Fruit fly (Drosophila melanogaster) whole organism, embryonic: ENCODE data around the gene cnc.

Source experiments
- B-H1 ChIP-seq: fragments of 200-800 bp; sonication (Bioruptor generic); IDR thresholded peaks from 3 replicates; pipeline ENCODE4 v1.3.6; 2022; ENCODE audit warnings: missing biosample characterization, missing genetic modification characterization
- CG10274 ChIP-seq: fragments of 200-800 bp; sonication (Bioruptor generic); optimal IDR thresholded peaks from 3 replicates; lab custom pipeline; 2017; ENCODE audit warnings: missing biosample characterization, mild to moderate bottlenecking, missing genetic modification characterization
- CG10366 ChIP-seq: fragments of 200-800 bp; sonication (Bioruptor generic); IDR thresholded peaks from 2 replicates; pipeline ENCODE4 v1.3.6; 2022; ENCODE audit warnings: missing biosample characterization, missing genetic modification characterization
- CG11560 ChIP-seq: fragments of 200-800 bp; sonication (Bioruptor generic); IDR thresholded peaks from 3 replicates; pipeline ENCODE4 v1.3.6; 2022; ENCODE audit warnings: missing biosample characterization, missing genetic modification characterization
- CG11695 ChIP-seq: fragments of 200-800 bp; sonication (Bioruptor generic); IDR thresholded peaks from 3 replicates; pipeline ENCODE4 v1.3.6; 2022; ENCODE audit warnings: missing biosample characterization, missing genetic modification characterization
- CG12236 ChIP-seq: fragments of 200-800 bp; sonication (Bioruptor generic); optimal IDR thresholded peaks from 2 replicates; lab custom pipeline; 2016; ENCODE audit warnings: missing biosample characterization, missing genetic modification characterization
- CG12299 ChIP-seq: fragments of 200-800 bp; sonication (Bioruptor generic); optimal IDR thresholded peaks from 2 replicates; lab custom pipeline; 2018; ENCODE audit warnings: missing biosample characterization, mild to moderate bottlenecking, missing genetic modification characterization
- CG13287 ChIP-seq: fragments of 200-800 bp; sonication (Bioruptor generic); IDR thresholded peaks from 2 replicates; pipeline ENCODE4 v1.3.6; 2022; ENCODE audit warnings: missing biosample characterization, missing genetic modification characterization; ENCODE audit not compliant: partially characterized antibody
- CG14050 ChIP-seq: fragments of 200-800 bp; sonication (Bioruptor generic); IDR thresholded peaks from 3 replicates; pipeline ENCODE4 v1.3.6; 2022; ENCODE audit warnings: missing biosample characterization, missing genetic modification characterization
- CG1602 ChIP-seq: fragments of 200-800 bp; sonication (Bioruptor generic); optimal IDR thresholded peaks from 3 replicates; lab custom pipeline; 2016; ENCODE audit warnings: missing biosample characterization, missing genetic modification characterization
- CG16779 ChIP-seq: fragments of 200-800 bp; sonication (Bioruptor generic); IDR thresholded peaks from 2 replicates; pipeline ENCODE4 v1.3.6; 2022; ENCODE audit warnings: missing biosample characterization, missing genetic modification characterization
- CG17186 ChIP-seq: fragments of 200-800 bp; sonication (Bioruptor generic); optimal IDR thresholded peaks from 3 replicates; lab custom pipeline; 2017; ENCODE audit warnings: missing biosample characterization, missing genetic modification reagents, missing genetic modification characterization
- CG18262 ChIP-seq: fragments of 200-800 bp; optimal IDR thresholded peaks from 3 replicates; lab custom pipeline; 2019; ENCODE audit warnings: missing biosample characterization, mild to moderate bottlenecking, missing genetic modification characterization, moderate library complexity
- CG2120 ChIP-seq: fragments of 200-800 bp; sonication (Bioruptor generic); optimal IDR thresholded peaks from 3 replicates; lab custom pipeline; 2016; ENCODE audit warnings: missing biosample characterization, missing genetic modification characterization
- CG32532 ChIP-seq: fragments of 200-800 bp; sonication (Bioruptor generic); IDR thresholded peaks from 2 replicates; pipeline ENCODE4 v1.3.6; 2022; ENCODE audit warnings: missing biosample characterization, missing genetic modification characterization
- CG4328 ChIP-seq: fragments of 200-800 bp; sonication (Bioruptor generic); optimal IDR thresholded peaks from 3 replicates; lab custom pipeline; 2017; ENCODE audit warnings: missing biosample characterization, missing genetic modification reagents, missing genetic modification characterization
- CG5245 ChIP-seq: fragments of 200-800 bp; sonication (Bioruptor generic); optimal IDR thresholded peaks from 3 replicates; lab custom pipeline; 2016; ENCODE audit warnings: missing biosample characterization, missing genetic modification characterization
- CG7271 ChIP-seq: fragments of 200-800 bp; sonication (Bioruptor generic); optimal IDR thresholded peaks from 2 replicates; lab custom pipeline; 2018; ENCODE audit warnings: missing biosample characterization, mild to moderate bottlenecking, missing genetic modification characterization, moderate library complexity
- CG7839 ChIP-seq: fragments of 200-800 bp; sonication (Bioruptor generic); optimal IDR thresholded peaks from 3 replicates; lab custom pipeline; 2018; ENCODE audit warnings: missing biosample characterization, mild to moderate bottlenecking, missing genetic modification characterization, moderate library complexity
- Gsc ChIP-seq: fragments of 200-800 bp; sonication (Bioruptor generic); IDR thresholded peaks from 2 replicates; pipeline ENCODE4 v1.3.6; 2022; ENCODE audit warnings: missing biosample characterization, missing genetic modification characterization
- H2.0 ChIP-seq: fragments of 200-800 bp; sonication (Bioruptor generic); IDR thresholded peaks from 2 replicates; pipeline ENCODE4 v1.3.6; 2022; ENCODE audit warnings: missing biosample characterization, missing genetic modification characterization
- HmgZ ChIP-seq: fragments of 200-800 bp; sonication (Bioruptor generic); optimal IDR thresholded peaks from 2 replicates; lab custom pipeline; 2018; ENCODE audit warnings: missing biosample characterization, mild to moderate bottlenecking, missing genetic modification characterization
- Hr3 ChIP-seq: fragments of 200-800 bp; sonication (Bioruptor generic); optimal IDR thresholded peaks from 3 replicates; lab custom pipeline; 2016; ENCODE audit warnings: missing biosample characterization, missing genetic modification characterization
- Hr39 ChIP-seq: fragments of >200 bp; optimal IDR thresholded peaks from 2 replicates; lab custom pipeline; 2017
- Lim3 ChIP-seq: fragments of 200-800 bp; sonication (Bioruptor generic); IDR thresholded peaks from 2 replicates; pipeline ENCODE4 v1.3.6; 2022; ENCODE audit warnings: missing biosample characterization, missing genetic modification characterization
- Sry-δ ChIP-seq: fragments of 200-800 bp; sonication (Bioruptor generic); optimal IDR thresholded peaks from 2 replicates; lab custom pipeline; 2016; ENCODE audit warnings: missing biosample characterization, missing genetic modification characterization
- Vsx1 ChIP-seq: fragments of 200-800 bp; sonication (Bioruptor generic); optimal IDR thresholded peaks from 2 replicates; lab custom pipeline; 2017; ENCODE audit warnings: missing biosample characterization, mild to moderate bottlenecking, missing genetic modification characterization, missing genetic modification reagents
- bigmax ChIP-seq: fragments of 200-800 bp; sonication (Bioruptor generic); optimal IDR thresholded peaks from 2 replicates; lab custom pipeline; 2018; ENCODE audit warnings: missing biosample characterization, mild to moderate bottlenecking, missing genetic modification characterization
- bsh ChIP-seq, 2 experiments: fragments of 200-800 bp; sonication (Bioruptor generic); optimal IDR thresholded peaks; 2 replicates each; lab custom pipeline; 2017 to 2018; ENCODE audit warnings: mild to moderate bottlenecking in 2 of 2, missing biosample characterization in 2 of 2, missing genetic modification characterization in 2 of 2, moderate library complexity in 1 of 2
- crp ChIP-seq, 2 experiments: fragments of 200-800 bp; sonication (Bioruptor generic); optimal IDR thresholded peaks; 2 replicates in 1 of 2; 3 replicates in 1 of 2; lab custom pipeline; 2017; ENCODE audit warnings: missing biosample characterization in 2 of 2, missing genetic modification characterization in 2 of 2, mild to moderate bottlenecking in 1 of 2, moderate library complexity in 1 of 2
- dati ChIP-seq: fragments of 200-800 bp; sonication (Bioruptor generic); IDR thresholded peaks from 2 replicates; pipeline ENCODE4 v1.3.6; 2022; ENCODE audit warnings: missing biosample characterization, missing genetic modification characterization
- dimm ChIP-seq: fragments of 200-800 bp; sonication (Bioruptor generic); IDR thresholded peaks from 2 replicates; pipeline ENCODE4 v1.3.6; 2022; ENCODE audit warnings: missing biosample characterization, missing genetic modification characterization
- dmrt11E ChIP-seq: fragments of 200-800 bp; sonication (Bioruptor generic); optimal IDR thresholded peaks from 3 replicates; lab custom pipeline; 2018; ENCODE audit warnings: missing biosample characterization, mild to moderate bottlenecking, missing genetic modification characterization, moderate library complexity
- fd102C ChIP-seq: fragments of 200-800 bp; sonication (Bioruptor generic); optimal IDR thresholded peaks from 2 replicates; lab custom pipeline; 2018; ENCODE audit warnings: missing biosample characterization, mild to moderate bottlenecking, missing genetic modification characterization, moderate library complexity
- gem ChIP-seq: fragments of 200-800 bp; sonication (Bioruptor generic); optimal IDR thresholded peaks from 2 replicates; lab custom pipeline; 2019; ENCODE audit warnings: missing biosample characterization, mild to moderate bottlenecking, missing genetic modification characterization, moderate library complexity
- lab ChIP-seq: fragments of 200-800 bp; sonication (Bioruptor generic); optimal IDR thresholded peaks from 3 replicates; lab custom pipeline; 2017; ENCODE audit warnings: missing biosample characterization, missing genetic modification characterization, mild to moderate bottlenecking, moderate library complexity, missing genetic modification reagents
- lilli ChIP-seq: fragments of 200-800 bp; sonication (Bioruptor generic); optimal IDR thresholded peaks from 3 replicates; lab custom pipeline; 2016; ENCODE audit warnings: missing biosample characterization, missing genetic modification characterization
- org-1 ChIP-seq: fragments of 200-800 bp; sonication (Bioruptor generic); optimal IDR thresholded peaks from 2 replicates; lab custom pipeline; 2017; ENCODE audit warnings: missing biosample characterization, missing genetic modification characterization
- psq ChIP-seq: fragments of 200-800 bp; sonication (Bioruptor generic); optimal IDR thresholded peaks from 2 replicates; lab custom pipeline; 2017; ENCODE audit warnings: missing biosample characterization, missing genetic modification characterization
- ro ChIP-seq: fragments of 200-800 bp; sonication (Bioruptor generic); IDR thresholded peaks from 2 replicates; pipeline ENCODE4 v1.3.6; 2022; ENCODE audit warnings: missing biosample characterization, missing genetic modification characterization
- tin ChIP-seq: fragments of 200-800 bp; sonication (Bioruptor generic); optimal IDR thresholded peaks from 3 replicates; lab custom pipeline; 2016; ENCODE audit warnings: missing biosample characterization, missing genetic modification characterization
- tna ChIP-seq: fragments of 200-800 bp; sonication (Bioruptor generic); IDR thresholded peaks from 2 replicates; pipeline ENCODE4 v1.3.6; 2022; ENCODE audit warnings: missing biosample characterization, missing genetic modification characterization; ENCODE audit not compliant: partially characterized antibody
- unc-4 ChIP-seq: fragments of 200-800 bp; sonication (Bioruptor generic); IDR thresholded peaks from 2 replicates; pipeline ENCODE4 v1.3.6; 2022; ENCODE audit warnings: missing biosample characterization, missing genetic modification characterization; ENCODE audit not compliant: partially characterized antibody
- unpg ChIP-seq: fragments of 200-800 bp; sonication (Bioruptor generic); optimal IDR thresholded peaks from 3 replicates; lab custom pipeline; 2018; ENCODE audit warnings: missing biosample characterization, mild to moderate bottlenecking, missing genetic modification characterization, moderate library complexity
- vfl ChIP-seq: fragments of 200-800 bp; sonication (Bioruptor generic); optimal IDR thresholded peaks from 2 replicates; lab custom pipeline; 2016; ENCODE audit warnings: missing biosample characterization, missing genetic modification characterization
- vnd ChIP-seq: fragments of 200-800 bp; sonication (Bioruptor generic); IDR thresholded peaks from 3 replicates; pipeline ENCODE4 v1.3.6; 2022; ENCODE audit warnings: missing biosample characterization, missing genetic modification characterization; ENCODE audit not compliant: partially characterized antibody
- wek ChIP-seq: fragments of 200-800 bp; sonication (Bioruptor generic); optimal IDR thresholded peaks from 3 replicates; lab custom pipeline; 2018; ENCODE audit warnings: missing biosample characterization, mild to moderate bottlenecking, missing genetic modification characterization, moderate library complexity
- wor ChIP-seq: fragments of 200-800 bp; sonication (Bioruptor generic); IDR thresholded peaks from 2 replicates; pipeline ENCODE4 v1.3.6; 2022; ENCODE audit warnings: missing biosample characterization, missing genetic modification characterization
- zen2 ChIP-seq: fragments of 200-800 bp; sonication (Bioruptor generic); IDR thresholded peaks from 3 replicates; pipeline ENCODE4 v1.3.6; 2022; ENCODE audit warnings: missing biosample characterization, missing genetic modification characterization; ENCODE audit not compliant: partially characterized antibody
- zfh2 ChIP-seq: fragments of 200-800 bp; sonication (Bioruptor generic); optimal IDR thresholded peaks from 2 replicates; lab custom pipeline; 2016; ENCODE audit warnings: missing biosample characterization, missing genetic modification characterization

cnc gene

DNA sequence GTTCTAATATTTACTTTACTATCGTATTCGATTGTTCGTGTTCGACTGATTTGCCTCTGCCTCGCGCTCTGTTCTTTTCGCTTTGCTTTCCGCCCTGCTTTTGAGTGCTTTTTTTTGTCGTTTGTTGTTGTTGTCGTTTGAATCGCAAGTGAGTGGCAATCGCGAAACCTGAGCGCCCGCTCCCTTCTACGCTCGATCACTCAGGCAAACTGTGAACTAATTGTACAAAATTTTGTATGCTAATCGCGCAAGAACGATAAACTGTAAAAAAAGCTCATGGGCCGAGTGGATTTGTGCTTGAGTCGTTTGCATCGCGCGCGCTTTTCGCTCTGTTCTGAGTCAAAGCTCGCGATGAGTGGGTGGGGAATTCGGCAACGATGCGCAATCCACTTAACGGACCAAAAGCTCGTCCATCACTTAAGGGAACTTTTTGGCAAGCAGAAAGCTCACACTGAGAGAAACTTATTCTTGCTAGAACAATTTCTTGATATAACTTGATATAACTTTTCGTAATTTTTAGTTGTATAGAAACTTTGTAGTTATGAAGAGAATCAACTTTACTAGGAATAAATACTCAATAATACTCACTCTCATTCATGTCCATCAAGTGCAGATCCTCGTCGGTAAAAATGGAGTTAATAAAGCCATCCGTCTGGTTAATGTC, 35.3 kb downstream of the cnc start (continued):
- TF ChIP-seq org-1 (no peak), lilli (GFP tag; lab: Kevin White, UChicago) (peak; percentile 34), CG1602 (no peak), CG12236 (GFP tag; lab: Kevin White, UChicago) (no peak), CG10366 (GFP tag; lab: Robert Waterston, UW) (0 out of 2 replicates have a peak, but pooled peaks have one; percentile 17), lab (peak; percentile 40), B-H1 (GFP tag; lab: Robert Waterston, UW) (no peak), vnd (GFP tag; lab: Robert Waterston, UW) (no peak), CG5245 (GFP tag; lab: Kevin White, UChicago) (no peak), zen2 (GFP tag; lab: Robert Waterston, UW) (no peak; the same call in 1 of the 3 replicates), Hr3 (GFP tag; lab: Kevin White, UChicago) (no peak), CG2120 (GFP tag; lab: Kevin White, UChicago) (peak; percentile 70), CG32532 (GFP tag; lab: Robert Waterston, UW) (peak; percentile 71), bigmax (GFP tag; lab: Kevin White, UChicago) (no peak), psq (GFP tag; lab: Kevin White, UChicago) (peak; percentile 5), unc-4 (GFP tag; lab: Robert Waterston, UW) (peak; percentile 40; the same call in 1 of the 2 replicates), CG7839 (tag; lab: Kevin White, UChicago) (peak; percentile 46), CG11695 (GFP tag; lab: Robert Waterston, UW) (peak; percentile 47; the same call in 1 of the 3 replicates), CG14050 (GFP tag; lab: Robert Waterston, UW) (peak; percentile 34; the same call in 1 of the 3 replicates), ro (no peak), fd102C (GFP tag; lab: Kevin White, UChicago) (no peak), Lim3 (GFP tag; lab: Robert Waterston, UW) (no peak), tin (GFP tag; lab: Kevin White, UChicago) (no peak), zfh2 (peak; percentile 28), dati (no peak), CG13287 (GFP tag; lab: Robert Waterston, UW) (peak; percentile 36; the same call in 1 of the 2 replicates), dmrt11E (tag; lab: Kevin White, UChicago) (no peak), Vsx1 (GFP tag; lab: Kevin White, UChicago) (no peak), wor (GFP tag; lab: Robert Waterston, UW) (no peak), tna (GFP tag; lab: Robert Waterston, UW) (peak; percentile 16; the same call in 1 of the 2 replicates), HmgZ (tag; lab: Kevin White, UChicago) (no peak), CG4328 (GFP tag; lab: Kevin White, UChicago) (no peak), CG10274 (GFP tag; lab: Kevin White, UChicago) (no peak), crp (GFP tag; optimal IDR thresholded peaks at IDR 0.05; lab: Kevin White, UChicago) (no peak), bsh (GFP tag; optimal IDR thresholded peaks at IDR 0.05; lab: Kevin White, UChicago) (peak in 1 of 2 experiments; percentile 23), CG12299 (tag; lab: Kevin White, UChicago) (no peak), CG16779 (GFP tag; lab: Robert Waterston, UW) (no peak), CG18262 (tag; lab: Kevin White, UChicago) (peak; percentile 21), Sry-δ (no peak), CG17186 (GFP tag; lab: Kevin White, UChicago) (no peak), dimm (GFP tag; lab: Robert Waterston, UW) (no peak), unpg (GFP tag; lab: Kevin White, UChicago) (peak; percentile 57), CG11560 (tag; lab: Robert Waterston, UW) (no peak), Gsc (no peak), CG7271 (tag; lab: Kevin White, UChicago) (no peak), Hr39 (lab: Kevin White, UChicago) (no peak), wek (GFP tag; lab: Kevin White, UChicago) (no peak), gem (tag; lab: Kevin White, UChicago) (peak; percentile 57), vfl (GFP tag; lab: Kevin White, UChicago) (no peak), H2.0 (peak; percentile 7; the same call in 1 of the 2 replicates)
